Worm (Caenorhabditis elegans): ENCODE data around the gene snt-5.

DNA sequence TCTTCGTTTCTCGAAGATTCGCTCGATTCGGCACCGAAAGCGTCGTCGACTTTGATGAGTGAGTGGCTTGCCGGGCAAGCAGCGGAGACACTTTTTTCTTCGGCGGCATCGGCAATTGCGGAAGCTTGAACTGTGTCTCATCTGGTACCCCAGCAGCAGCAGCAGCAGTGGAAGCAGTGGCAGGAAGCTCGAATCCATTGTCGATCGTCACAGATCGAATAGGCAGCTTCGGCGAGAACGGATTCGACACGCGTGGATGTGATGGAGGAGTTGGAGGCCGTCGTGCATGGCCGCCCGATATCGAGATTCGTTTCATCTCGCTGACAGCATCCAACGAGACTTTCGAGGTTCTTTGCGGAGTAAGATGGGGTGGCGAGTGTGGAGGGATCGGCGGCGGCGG is 36.4 kb downstream of the snt-5 start:
- TF ChIP-seq nhr-6 (tag; optimal IDR thresholded peaks at IDR 0.05) (no peak), egl-27 (tag; optimal IDR thresholded peaks at IDR 0.05) (no peak), lin-13 (GFP tag; optimal IDR thresholded peaks at IDR 0.05) (no peak), mab-5 (tag; optimal IDR thresholded peaks at IDR 0.05) (no peak), dmd-4 (tag; optimal IDR thresholded peaks at IDR 0.05) (no peak)

Measured in whole organism, L2 larva.